Worm (Caenorhabditis elegans) whole organism, late embryonic: Measurements from ENCODE around the gene nhr-239.

Source experiments
- C08G9.2 ChIP-seq: sonication (generic microtip); optimal IDR thresholded peaks from 2 replicates; lab custom pipeline; 2016; ENCODE audit warnings: mild to moderate bottlenecking, missing genetic modification characterization, moderate library complexity, missing compliant biosample characterization
- C38D4.7 ChIP-seq: fragments of 200-800 bp; sonication (Bioruptor generic); optimal IDR thresholded peaks from 2 replicates; lab custom pipeline; 2018; ENCODE audit warnings: mild to moderate bottlenecking, missing genetic modification characterization, moderate library complexity, missing compliant biosample characterization
- F13H6.1 ChIP-seq: sonication (generic microtip); optimal IDR thresholded peaks from 2 replicates; lab custom pipeline; 2016; ENCODE audit warnings: missing genetic modification characterization, missing compliant biosample characterization
- K02D7.2 ChIP-seq: sonication (generic microtip); optimal IDR thresholded peaks from 2 replicates; lab custom pipeline; 2017; ENCODE audit warnings: mild to moderate bottlenecking, missing genetic modification characterization, missing compliant biosample characterization
- K09A11.1 ChIP-seq: sonication (generic microtip); optimal IDR thresholded peaks from 2 replicates; lab custom pipeline; 2017; ENCODE audit warnings: antibody characterized with exemption, mild to moderate bottlenecking, missing genetic modification characterization, missing compliant biosample characterization; ENCODE audit not compliant: insufficient read depth
- T23F11.4 ChIP-seq: fragments of 200-800 bp; sonication (Bioruptor generic); optimal IDR thresholded peaks from 2 replicates; lab custom pipeline; 2018; ENCODE audit warnings: mild to moderate bottlenecking, missing genetic modification characterization, missing compliant biosample characterization
- ahr-1 ChIP-seq: sonication (generic microtip); optimal IDR thresholded peaks from 2 replicates; lab custom pipeline; 2016; ENCODE audit warnings: missing genetic modification characterization, missing compliant biosample characterization
- ceh-14 ChIP-seq: sonication (generic microtip); optimal IDR thresholded peaks from 2 replicates; lab custom pipeline; 2016; ENCODE audit warnings: missing genotype, missing genetic modification characterization, missing compliant biosample characterization
- ceh-18 ChIP-seq: sonication (generic microtip); optimal IDR thresholded peaks from 2 replicates; lab custom pipeline; 2016; ENCODE audit warnings: missing genetic modification characterization, missing compliant biosample characterization
- ceh-19 ChIP-seq: fragments of 200-800 bp; sonication (Bioruptor generic); optimal IDR thresholded peaks from 2 replicates; lab custom pipeline; 2018; ENCODE audit warnings: mild to moderate bottlenecking, missing genetic modification characterization, missing compliant biosample characterization
- ceh-2 ChIP-seq: sonication (generic microtip); optimal IDR thresholded peaks from 2 replicates; lab custom pipeline; 2016; ENCODE audit warnings: missing genotype, missing genetic modification characterization, missing compliant biosample characterization
- ceh-22 ChIP-seq: sonication (generic microtip); optimal IDR thresholded peaks from 2 replicates; lab custom pipeline; 2017; ENCODE audit warnings: missing biosample characterization, missing genetic modification characterization
- ceh-24 ChIP-seq: sonication (generic microtip); optimal IDR thresholded peaks from 2 replicates; lab custom pipeline; 2016; ENCODE audit warnings: mild to moderate bottlenecking, missing genetic modification characterization, missing compliant biosample characterization
- ceh-30 ChIP-seq: fragments of 150-350 bp; optimal IDR thresholded peaks from 2 replicates; lab custom pipeline; 2014; ENCODE audit warnings: missing biosample characterization, missing genetic modification characterization
- ceh-31 ChIP-seq: sonication (generic microtip); optimal IDR thresholded peaks from 2 replicates; lab custom pipeline; 2016; ENCODE audit warnings: missing genetic modification characterization, missing compliant biosample characterization
- ceh-45 ChIP-seq: fragments of 200-800 bp; sonication (Bioruptor generic); IDR thresholded peaks from 2 replicates; pipeline ENCODE4 v1.3.6; 2022; ENCODE audit warnings: missing genetic modification reagents, missing genetic modification characterization, missing compliant biosample characterization
- ceh-6 ChIP-seq: fragments of 200-800 bp; sonication (Bioruptor generic); optimal IDR thresholded peaks from 2 replicates; lab custom pipeline; 2018; ENCODE audit warnings: mild to moderate bottlenecking, missing genetic modification characterization, missing compliant biosample characterization
- dmd-4 ChIP-seq: sonication (generic microtip); optimal IDR thresholded peaks from 2 replicates; lab custom pipeline; 2016; ENCODE audit warnings: borderline replicate concordance, missing genetic modification characterization, missing compliant biosample characterization
- dve-1 ChIP-seq: sonication (generic microtip); optimal IDR thresholded peaks from 2 replicates; lab custom pipeline; 2017; ENCODE audit warnings: antibody characterized with exemption, mild to moderate bottlenecking, missing genetic modification characterization, missing compliant biosample characterization
- elt-4 ChIP-seq: sonication (generic microtip); optimal IDR thresholded peaks from 2 replicates; lab custom pipeline; 2016; ENCODE audit warnings: missing genetic modification characterization, missing compliant biosample characterization
- ets-4 ChIP-seq: sonication (generic microtip); optimal IDR thresholded peaks from 2 replicates; lab custom pipeline; 2016; ENCODE audit warnings: missing genetic modification characterization, missing compliant biosample characterization
- eyg-1 ChIP-seq: sonication (generic microtip); optimal IDR thresholded peaks from 2 replicates; lab custom pipeline; 2016; ENCODE audit warnings: missing genotype, missing genetic modification characterization, missing compliant biosample characterization
- fax-1 ChIP-seq: sonication (generic microtip); optimal IDR thresholded peaks from 2 replicates; lab custom pipeline; 2016; ENCODE audit warnings: missing genotype, missing genetic modification characterization, missing compliant biosample characterization
- fkh-10 ChIP-seq: fragments of 150-350 bp; optimal IDR thresholded peaks from 2 replicates; lab custom pipeline; 2014; ENCODE audit warnings: missing biosample characterization, missing genetic modification reagents, missing genetic modification characterization
- fkh-6 ChIP-seq: sonication (generic microtip); optimal IDR thresholded peaks from 2 replicates; lab custom pipeline; 2016; ENCODE audit warnings: missing genetic modification characterization, missing compliant biosample characterization
- gmeb-2 ChIP-seq: sonication (generic microtip); optimal IDR thresholded peaks from 2 replicates; lab custom pipeline; 2016; ENCODE audit warnings: missing genetic modification characterization, inconsistent platforms, missing compliant biosample characterization
- hlh-13 ChIP-seq: fragments of 200-800 bp; sonication (Bioruptor generic); optimal IDR thresholded peaks from 2 replicates; lab custom pipeline; 2018; ENCODE audit warnings: mild to moderate bottlenecking, missing genetic modification characterization, missing compliant biosample characterization
- hlh-15 ChIP-seq: sonication (generic microtip); optimal IDR thresholded peaks from 2 replicates; lab custom pipeline; 2016; ENCODE audit warnings: missing genetic modification characterization, missing compliant biosample characterization
- hlh-6 ChIP-seq: sonication (generic microtip); optimal IDR thresholded peaks from 2 replicates; lab custom pipeline; 2016; ENCODE audit warnings: missing genotype, missing genetic modification characterization, missing compliant biosample characterization
- hlh-8 ChIP-seq: sonication (generic microtip); optimal IDR thresholded peaks from 2 replicates; lab custom pipeline; 2016; ENCODE audit warnings: missing genotype, missing genetic modification characterization, missing compliant biosample characterization
- lim-6 ChIP-seq: sonication (generic microtip); optimal IDR thresholded peaks from 2 replicates; lab custom pipeline; 2016; ENCODE audit warnings: missing genetic modification characterization, missing compliant biosample characterization
- lin-11 ChIP-seq: fragments of 200-800 bp; sonication (Bioruptor generic); optimal IDR thresholded peaks from 2 replicates; lab custom pipeline; 2018; ENCODE audit warnings: mild to moderate bottlenecking, missing genetic modification characterization, missing compliant biosample characterization
- mec-3 ChIP-seq: sonication (generic microtip); optimal IDR thresholded peaks from 2 replicates; lab custom pipeline; 2016; ENCODE audit warnings: borderline replicate concordance, missing genetic modification characterization, missing compliant biosample characterization
- nhr-11 ChIP-seq: fragments of 150-350 bp; optimal IDR thresholded peaks from 2 replicates; lab custom pipeline; 2014; ENCODE audit warnings: missing biosample characterization, missing genetic modification characterization
- nhr-232 ChIP-seq: sonication (generic microtip); optimal IDR thresholded peaks from 2 replicates; lab custom pipeline; 2016; ENCODE audit warnings: missing genetic modification characterization, missing compliant biosample characterization
- npax-4 ChIP-seq: sonication (generic microtip); optimal IDR thresholded peaks from 2 replicates; lab custom pipeline; 2016; ENCODE audit warnings: missing genetic modification characterization, missing compliant biosample characterization
- odd-2 ChIP-seq: sonication (generic microtip); optimal IDR thresholded peaks from 2 replicates; lab custom pipeline; 2017; ENCODE audit warnings: antibody characterized with exemption, mild to moderate bottlenecking, missing genetic modification characterization, missing compliant biosample characterization
- pag-3 ChIP-seq: sonication (generic microtip); optimal IDR thresholded peaks from 2 replicates; lab custom pipeline; 2016; ENCODE audit warnings: missing compliant biosample characterization, missing genetic modification characterization, borderline replicate concordance
- pat-9 ChIP-seq: fragments of 200-800 bp; sonication (Bioruptor generic); optimal IDR thresholded peaks from 2 replicates; lab custom pipeline; 2018; ENCODE audit warnings: mild to moderate bottlenecking, missing genetic modification characterization, moderate library complexity, missing compliant biosample characterization
- pha-2 ChIP-seq: sonication (generic microtip); optimal IDR thresholded peaks from 2 replicates; lab custom pipeline; 2017; ENCODE audit warnings: mild to moderate bottlenecking, missing genetic modification characterization, missing compliant biosample characterization
- pros-1 ChIP-seq: fragments of 150-350 bp; optimal IDR thresholded peaks from 2 replicates; lab custom pipeline; 2014; ENCODE audit warnings: missing biosample characterization, missing genetic modification reagents, missing genetic modification characterization
- ref-2 ChIP-seq: sonication (generic microtip); optimal IDR thresholded peaks from 2 replicates; lab custom pipeline; 2016; ENCODE audit warnings: missing genetic modification characterization, missing compliant biosample characterization
- rnt-1 ChIP-seq: sonication (generic microtip); optimal IDR thresholded peaks from 2 replicates; lab custom pipeline; 2016; ENCODE audit warnings: missing genetic modification characterization, missing compliant biosample characterization
- sdc-2 ChIP-seq: sonication (generic microtip); optimal IDR thresholded peaks from 2 replicates; lab custom pipeline; 2016; ENCODE audit warnings: missing genotype, missing genetic modification characterization, missing compliant biosample characterization
- sox-2 ChIP-seq: fragments of 200-800 bp; sonication (Bioruptor generic); IDR thresholded peaks from 2 replicates; pipeline ENCODE4 v1.3.6; 2022; ENCODE audit warnings: missing genetic modification reagents, missing genetic modification characterization, missing compliant biosample characterization
- sox-4 ChIP-seq: sonication (generic microtip); optimal IDR thresholded peaks from 2 replicates; lab custom pipeline; 2017; ENCODE audit warnings: mild to moderate bottlenecking, missing genetic modification characterization, inconsistent platforms, missing compliant biosample characterization
- syd-9 ChIP-seq: sonication (generic microtip); optimal IDR thresholded peaks from 2 replicates; lab custom pipeline; 2016; ENCODE audit warnings: mild to moderate bottlenecking, missing genetic modification characterization, moderate library complexity, missing compliant biosample characterization
- tbx-2 ChIP-seq: sonication (generic microtip); optimal IDR thresholded peaks from 2 replicates; lab custom pipeline; 2016; ENCODE audit warnings: missing genetic modification characterization, missing compliant biosample characterization
- tbx-7 ChIP-seq: sonication (generic microtip); optimal IDR thresholded peaks from 2 replicates; lab custom pipeline; 2016; ENCODE audit warnings: missing genotype, missing genetic modification characterization, missing compliant biosample characterization
- ttx-3 ChIP-seq: sonication (generic microtip); optimal IDR thresholded peaks from 2 replicates; lab custom pipeline; 2016; ENCODE audit warnings: missing genetic modification reagents, missing genetic modification characterization, missing compliant biosample characterization
- unc-55 ChIP-seq: sonication (generic microtip); optimal IDR thresholded peaks from 2 replicates; lab custom pipeline; 2017; ENCODE audit warnings: missing biosample characterization, missing genetic modification reagents, missing genetic modification characterization
- unc-86 ChIP-seq: sonication (generic microtip); optimal IDR thresholded peaks from 2 replicates; lab custom pipeline; 2016; ENCODE audit warnings: missing genetic modification characterization, missing compliant biosample characterization
- zip-5 ChIP-seq: sonication (generic microtip); optimal IDR thresholded peaks from 2 replicates; lab custom pipeline; 2016; ENCODE audit warnings: missing genetic modification characterization, missing compliant biosample characterization
- ztf-16 ChIP-seq: sonication (generic microtip); optimal IDR thresholded peaks from 2 replicates; lab custom pipeline; 2017; ENCODE audit warnings: missing genetic modification characterization, missing compliant biosample characterization

Gene nhr-239

ce11 chrIII:2535122-2535521 lies 26.4 kb upstream of the nhr-239 start:
- TF ChIP-seq fax-1 (no peak), odd-2 (tag; lab: Kevin White, UChicago) (no peak), hlh-6 (tag; lab: Kevin White, UChicago) (no peak), ceh-6 (GFP tag; lab: Kevin White, UChicago) (no peak), tbx-2 (tag; lab: Kevin White, UChicago) (peak; percentile 22), dve-1 (tag; lab: Kevin White, UChicago) (no peak), ceh-19 (peak; percentile 19), ceh-2 (tag; lab: Kevin White, UChicago) (peak; percentile 7), ahr-1 (no peak), unc-86 (tag; lab: Kevin White, UChicago) (no peak), hlh-13 (GFP tag; lab: Kevin White, UChicago) (no peak), fkh-10 (GFP tag; lab: Kevin White, UChicago) (no peak), lin-11 (tag; lab: Kevin White, UChicago) (no peak), zip-5 (tag; lab: Kevin White, UChicago) (no peak), K09A11.1 (no peak), C08G9.2 (tag; lab: Kevin White, UChicago) (peak; percentile 23), ets-4 (tag; lab: Kevin White, UChicago) (no peak), C38D4.7 (no peak), mec-3 (tag; lab: Kevin White, UChicago) (no peak), unc-55 (GFP tag; lab: Kevin White, UChicago) (no peak), pha-2 (no peak), sdc-2 (tag; lab: Kevin White, UChicago) (no peak), hlh-15 (no peak), gmeb-2 (tag; lab: Kevin White, UChicago) (no peak), syd-9 (tag; lab: Kevin White, UChicago) (peak; percentile 49), rnt-1 (tag; lab: Kevin White, UChicago) (no peak), ceh-22 (tag; lab: Kevin White, UChicago) (no peak), lim-6 (tag; lab: Kevin White, UChicago) (no peak), nhr-232 (tag; lab: Kevin White, UChicago) (no peak), pat-9 (tag; lab: Kevin White, UChicago) (no peak), ztf-16 (tag; lab: Kevin White, UChicago) (no peak), npax-4 (no peak), ceh-14 (tag; lab: Kevin White, UChicago) (peak; percentile 54), hlh-8 (tag; lab: Kevin White, UChicago) (no peak), elt-4 (tag; lab: Kevin White, UChicago) (no peak), pros-1 (tag; lab: Kevin White, UChicago) (no peak), tbx-7 (peak; percentile 3), sox-4 (tag; lab: Kevin White, UChicago) (no peak), ref-2 (tag; lab: Kevin White, UChicago) (peak; percentile 58), eyg-1 (tag; lab: Kevin White, UChicago) (no peak), ceh-31 (tag; lab: Kevin White, UChicago) (peak; percentile 68), K02D7.2 (no peak), nhr-11 (tag; lab: Kevin White, UChicago) (no peak), ceh-18 (tag; lab: Kevin White, UChicago) (peak; percentile 34), ceh-30 (tag; lab: Kevin White, UChicago) (no peak), T23F11.4 (no peak), sox-2 (no peak), ceh-24 (no peak), fkh-6 (tag; lab: Kevin White, UChicago) (no peak), ttx-3 (tag; lab: Kevin White, UChicago) (no peak), pag-3 (tag; lab: Kevin White, UChicago) (no peak), F13H6.1 (tag; lab: Kevin White, UChicago) (no peak), dmd-4 (tag; lab: Kevin White, UChicago) (no peak), ceh-45 (GFP tag; lab: Robert Waterston, UW) (no peak)
